Worm (Caenorhabditis elegans): ENCODE results near the gene C42C1.8.

The C42C1.8 gene

ce11 chrIV:12279340-12279739, 11.5 kb upstream of the C42C1.8 start, which contains the start of gene ltah-1.1:
ltah-1.1 (plus strand) TSS chrIV:12279622.
- TF ChIP-seq drap-1 (GFP tag; optimal IDR thresholded peaks at IDR 0.05) (no peak), elt-1 (tag; optimal IDR thresholded peaks at IDR 0.05; ENCODE audit: borderline replicate concordance, insufficient read depth) (no peak), tbx-8 (GFP tag; optimal IDR thresholded peaks at IDR 0.05) (no peak), bed-3 (GFP tag; optimal IDR thresholded peaks at IDR 0.05) (no peak), ceh-39 (tag; optimal IDR thresholded peaks at IDR 0.05) (no peak), mab-5 (tag; optimal IDR thresholded peaks at IDR 0.05) (no peak)

ce11 chrIV:12282157-12282789, 8.6 kb upstream of the C42C1.8 start, which contains the start of the genes C42C1.12 and C42C1.19:
C42C1.12 (minus strand) TSS chrIV:12282207.
C42C1.19 (plus strand) TSS chrIV:12282739.
- TF ChIP-seq ces-1 (GFP tag; optimal IDR thresholded peaks at IDR 0.05) (peak; percentile 3), cnd-1 (tag; optimal IDR thresholded peaks at IDR 0.05) (no peak), sptf-1 (tag; optimal IDR thresholded peaks at IDR 0.05) (no peak), ceh-39 (tag; optimal IDR thresholded peaks at IDR 0.05) (no peak), ceh-83 (GFP tag; optimal IDR thresholded peaks at IDR 0.05) (no peak), unc-39 (tag; optimal IDR thresholded peaks at IDR 0.05) (no peak), ceh-43 (GFP tag; optimal IDR thresholded peaks at IDR 0.05) (peak; percentile 41), lsy-2 (tag; optimal IDR thresholded peaks at IDR 0.05) (peak; percentile 35), snpc-4 (tag; optimal IDR thresholded peaks at IDR 0.05) (no peak)

ce11 chrIV:12282873-12283272, 8.0 kb upstream of the C42C1.8 start, which contains the start of gene hpo-12:
hpo-12 (plus strand) TSS chrIV:12283173.
- TF ChIP-seq ceh-83 (GFP tag; optimal IDR thresholded peaks at IDR 0.05) (no peak), lsy-2 (tag; optimal IDR thresholded peaks at IDR 0.05) (no peak), mls-2 (tag; optimal IDR thresholded peaks at IDR 0.05) (no peak), ceh-39 (tag; optimal IDR thresholded peaks at IDR 0.05) (no peak), nhr-237 (tag; optimal IDR thresholded peaks at IDR 0.05) (no peak), unc-120 (tag; optimal IDR thresholded peaks at IDR 0.05; ENCODE audit: poor library complexity, severe bottlenecking) (no peak), blmp-1 (tag; optimal IDR thresholded peaks at IDR 0.05) (no peak), nhr-2 (tag; optimal IDR thresholded peaks at IDR 0.05) (no peak), nhr-28 (tag; optimal IDR thresholded peaks at IDR 0.05) (no peak), ham-2 (GFP tag; optimal IDR thresholded peaks at IDR 0.05) (no peak), nhr-12 (tag; optimal IDR thresholded peaks at IDR 0.05) (no peak), mep-1 (tag; optimal IDR thresholded peaks at IDR 0.05) (no peak), pha-4 (tag; optimal IDR thresholded peaks at IDR 0.05) (no peak), ces-1 (GFP tag; optimal IDR thresholded peaks at IDR 0.05) (no peak), zip-8 (tag; optimal IDR thresholded peaks at IDR 0.05) (no peak), unc-39 (tag; optimal IDR thresholded peaks at IDR 0.05) (no peak), lin-13 (tag; optimal IDR thresholded peaks at IDR 0.05) (no peak), unc-62 (GFP tag; optimal IDR thresholded peaks at IDR 0.05) (no peak), cnd-1 (tag; optimal IDR thresholded peaks at IDR 0.05) (no peak), bed-3 (GFP tag; optimal IDR thresholded peaks at IDR 0.05) (no peak)

- TF ChIP-seq ham-2 (GFP tag; optimal IDR thresholded peaks at IDR 0.05) (no peak), mep-1 (tag; optimal IDR thresholded peaks at IDR 0.05) (no peak), nhr-12 (tag; optimal IDR thresholded peaks at IDR 0.05) (no peak), ztf-11 (tag; optimal IDR thresholded peaks at IDR 0.05) (no peak), elt-1 (tag; optimal IDR thresholded peaks at IDR 0.05; ENCODE audit: borderline replicate concordance, insufficient read depth) (no peak), flh-1 (GFP tag; optimal IDR thresholded peaks at IDR 0.05) (no peak), mls-2 (tag; optimal IDR thresholded peaks at IDR 0.05) (no peak), lin-32 (GFP tag; optimal IDR thresholded peaks at IDR 0.05) (no peak), lsy-2 (tag; optimal IDR thresholded peaks at IDR 0.05) (no peak), sptf-1 (tag; optimal IDR thresholded peaks at IDR 0.05) (no peak), tbx-8 (GFP tag; optimal IDR thresholded peaks at IDR 0.05) (no peak), nhr-28 (tag; optimal IDR thresholded peaks at IDR 0.05) (no peak), unc-120 (tag; optimal IDR thresholded peaks at IDR 0.05; ENCODE audit: poor library complexity, severe bottlenecking) (no peak), nhr-237 (tag; optimal IDR thresholded peaks at IDR 0.05) (no peak), mab-5 (tag; optimal IDR thresholded peaks at IDR 0.05) (no peak), ceh-83 (GFP tag; optimal IDR thresholded peaks at IDR 0.05) (no peak), sem-2 (GFP tag; optimal IDR thresholded peaks at IDR 0.05) (no peak)
These were observed 3.2 kb upstream of the C42C1.8 start, which contains the start of gene erl-1 for ce11 chrIV:12287628-12288027. erl-1 (plus strand) TSS chrIV:12287928.
